Worm (Caenorhabditis elegans) whole organism, L4 larva: ENCODE data around the gene Y46G5A.7.
"Not testable (repeated sequence)": the region's sequence is repeated elsewhere in the genome, so short reads cannot be mapped to it uniquely, and the experiment has no call there.

Experiments
- ceh-20 ChIP-seq: fragments of 200-800 bp; sonication (Bioruptor generic); IDR thresholded peaks from 2 replicates; pipeline ENCODE4 v1.3.6; 2022; ENCODE audit warnings: missing genetic modification reagents, missing genetic modification characterization, missing compliant biosample characterization
- cey-2 ChIP-seq: sonication (generic microtip); optimal IDR thresholded peaks from 3 replicates; lab custom pipeline; 2017; ENCODE audit warnings: missing genetic modification characterization, mild to moderate bottlenecking, missing compliant biosample characterization, antibody characterized with exemption, borderline replicate concordance; ENCODE audit not compliant: insufficient read depth
- egl-27 ChIP-seq: sonication (generic microtip); optimal IDR thresholded peaks from 3 replicates; lab custom pipeline; 2017; ENCODE audit warnings: missing biosample characterization, missing genetic modification reagents, missing genetic modification characterization
- mes-2 ChIP-seq: sonication (generic microtip); optimal IDR thresholded peaks from 2 replicates; lab custom pipeline; 2016; ENCODE audit warnings: missing genotype, mild to moderate bottlenecking, missing genetic modification characterization, missing compliant biosample characterization; ENCODE audit not compliant: poor library complexity, severe bottlenecking
- pha-4 ChIP-seq, 2 experiments: fragments of 150-350 bp in 1 of 2; fragments of 200-800 bp in 1 of 2; sonication (Bioruptor generic) in 1 of 2; IDR thresholded peaks in 1 of 2; optimal IDR thresholded peaks in 1 of 2; 2 replicates each; pipeline versions ENCODE4 v1.3.6 to Lab custom; 2014 to 2022; ENCODE audit warnings: missing genetic modification characterization in 2 of 2, missing genetic modification reagents in 2 of 2, missing biosample characterization in 1 of 2, missing compliant biosample characterization in 1 of 2
- pqm-1 ChIP-seq: sonication (generic microtip); optimal IDR thresholded peaks from 2 replicates; lab custom pipeline; 2017; ENCODE audit warnings: missing biosample characterization, missing genetic modification characterization
- snpc-4 ChIP-seq: fragments of 150-350 bp; optimal IDR thresholded peaks from 2 replicates; lab custom pipeline; 2014; ENCODE audit warnings: missing biosample characterization, missing genetic modification characterization

DNA sequence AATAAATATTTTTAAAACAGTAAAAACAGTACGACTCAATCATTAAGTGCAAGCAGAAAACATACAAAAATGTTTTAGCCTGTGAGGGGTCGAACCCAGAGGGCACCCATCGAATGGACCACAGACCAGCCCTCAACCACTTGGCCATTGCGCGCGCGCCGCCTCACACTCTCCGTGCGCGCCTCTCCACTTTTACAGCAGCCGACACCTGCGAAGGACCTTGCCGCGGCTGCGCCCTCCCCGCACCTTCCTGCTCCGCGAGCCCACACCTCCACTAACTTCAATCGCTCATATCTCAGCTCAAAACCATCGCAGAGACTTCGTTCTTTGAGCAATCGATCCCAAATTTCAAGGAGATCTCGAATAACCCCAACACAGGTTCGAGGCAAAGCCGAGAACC, 22.2 kb upstream of the Y46G5A.7 start:
- TF ChIP-seq snpc-4 (tag; lab: Kevin White, UChicago), result peak; percentile 81
- TF ChIP-seq egl-27 (tag; lab: Kevin White, UChicago); pha-4 (tag; optimal IDR thresholded peaks at IDR 0.05; lab: Kevin White, UChicago); ceh-20 (GFP tag; lab: Robert Waterston, UW); cey-2 (tag; lab: Kevin White, UChicago); pqm-1 (tag; lab: Kevin White, UChicago): not testable (repeated sequence)
- peak; percentile 48; the same call in 1 of the 2 replicates for TF ChIP-seq pha-4 (GFP tag; IDR thresholded peaks at IDR 0.05; lab: Robert Waterston, UW)
- TF ChIP-seq mes-2 (tag; lab: Kevin White, UChicago), result peak; percentile 79
